Worm (Caenorhabditis elegans) whole organism, mixed stage, embryonic: Measurements from ENCODE around the gene F40G12.7.

Experiments
- blmp-1 ChIP-seq: fragments of 150-350 bp; optimal IDR thresholded peaks from 2 replicates; lab custom pipeline; 2014; ENCODE audit warnings: missing biosample characterization, missing genetic modification characterization
- ceh-83 ChIP-seq: fragments of 200-800 bp; sonication (Bioruptor generic); optimal IDR thresholded peaks from 2 replicates; lab custom pipeline; 2018; ENCODE audit warnings: mild to moderate bottlenecking, missing genetic modification characterization, missing compliant biosample characterization
- ces-1 ChIP-seq: fragments of 150-350 bp; optimal IDR thresholded peaks from 2 replicates; lab custom pipeline; 2014; ENCODE audit warnings: missing biosample characterization, missing genetic modification reagents, missing genetic modification characterization
- elt-1 ChIP-seq: sonication (generic microtip); optimal IDR thresholded peaks from 2 replicates; lab custom pipeline; 2017; ENCODE audit warnings: missing genetic modification characterization, mild to moderate bottlenecking, missing compliant biosample characterization, antibody characterized with exemption, moderate library complexity, borderline replicate concordance; ENCODE audit not compliant: insufficient read depth
- elt-3 ChIP-seq: fragments of 150-350 bp; optimal IDR thresholded peaks from 2 replicates; lab custom pipeline; 2014; ENCODE audit warnings: missing biosample characterization, missing genetic modification characterization
- lin-13 ChIP-seq: fragments of 150-350 bp; optimal IDR thresholded peaks from 2 replicates; lab custom pipeline; 2014; ENCODE audit warnings: missing biosample characterization, missing genetic modification characterization
- mls-2 ChIP-seq: sonication (generic microtip); optimal IDR thresholded peaks from 2 replicates; lab custom pipeline; 2016; ENCODE audit warnings: mild to moderate bottlenecking, missing genetic modification characterization, moderate library complexity, missing compliant biosample characterization
- nhr-2 ChIP-seq: fragments of 150-350 bp; optimal IDR thresholded peaks from 2 replicates; lab custom pipeline; 2014; ENCODE audit warnings: missing biosample characterization, missing genetic modification characterization
- nhr-237 ChIP-seq: fragments of 150-350 bp; optimal IDR thresholded peaks from 2 replicates; lab custom pipeline; 2014; ENCODE audit warnings: missing biosample characterization, missing genetic modification characterization
- pha-4 ChIP-seq: fragments of 150-350 bp; optimal IDR thresholded peaks from 2 replicates; lab custom pipeline; 2018; ENCODE audit warnings: missing biosample characterization, missing genetic modification reagents, missing genetic modification characterization
- tbx-8 ChIP-seq: fragments of 200-800 bp; sonication (Bioruptor generic); optimal IDR thresholded peaks from 2 replicates; lab custom pipeline; 2018; ENCODE audit warnings: mild to moderate bottlenecking, missing genetic modification characterization, moderate library complexity, missing compliant biosample characterization
- unc-62 ChIP-seq: fragments of 150-350 bp; optimal IDR thresholded peaks from 2 replicates; lab custom pipeline; 2014; ENCODE audit warnings: missing biosample characterization, missing genetic modification reagents, missing genetic modification characterization

ce11 chrV:14270729-14271128 lies 3.6 kb upstream of the F40G12.7 start, which contains the start of gene F40G12.5:
- no peak for TF ChIP-seq ces-1 (GFP tag; lab: Kevin White, UChicago)
- TF ChIP-seq elt-3, result no peak
- no peak for TF ChIP-seq ceh-83 (GFP tag; lab: Kevin White, UChicago)
- TF ChIP-seq pha-4 (tag; lab: Kevin White, UChicago), result no peak
- no peak for TF ChIP-seq elt-1 (tag; lab: Kevin White, UChicago)
- no peak for TF ChIP-seq unc-62 (GFP tag; lab: Kevin White, UChicago)
- TF ChIP-seq blmp-1 (tag; lab: Kevin White, UChicago), result no peak
- TF ChIP-seq tbx-8 (GFP tag; lab: Kevin White, UChicago), result no peak
- TF ChIP-seq nhr-237, result no peak
- TF ChIP-seq nhr-2 (tag; lab: Kevin White, UChicago), result no peak
- no peak for TF ChIP-seq lin-13 (tag; lab: Kevin White, UChicago)
- TF ChIP-seq mls-2 (tag; lab: Kevin White, UChicago), result no peak
